Worm (Caenorhabditis elegans): Measurements from ENCODE around the gene C03B1.13.

The C03B1.13 gene

DNA sequence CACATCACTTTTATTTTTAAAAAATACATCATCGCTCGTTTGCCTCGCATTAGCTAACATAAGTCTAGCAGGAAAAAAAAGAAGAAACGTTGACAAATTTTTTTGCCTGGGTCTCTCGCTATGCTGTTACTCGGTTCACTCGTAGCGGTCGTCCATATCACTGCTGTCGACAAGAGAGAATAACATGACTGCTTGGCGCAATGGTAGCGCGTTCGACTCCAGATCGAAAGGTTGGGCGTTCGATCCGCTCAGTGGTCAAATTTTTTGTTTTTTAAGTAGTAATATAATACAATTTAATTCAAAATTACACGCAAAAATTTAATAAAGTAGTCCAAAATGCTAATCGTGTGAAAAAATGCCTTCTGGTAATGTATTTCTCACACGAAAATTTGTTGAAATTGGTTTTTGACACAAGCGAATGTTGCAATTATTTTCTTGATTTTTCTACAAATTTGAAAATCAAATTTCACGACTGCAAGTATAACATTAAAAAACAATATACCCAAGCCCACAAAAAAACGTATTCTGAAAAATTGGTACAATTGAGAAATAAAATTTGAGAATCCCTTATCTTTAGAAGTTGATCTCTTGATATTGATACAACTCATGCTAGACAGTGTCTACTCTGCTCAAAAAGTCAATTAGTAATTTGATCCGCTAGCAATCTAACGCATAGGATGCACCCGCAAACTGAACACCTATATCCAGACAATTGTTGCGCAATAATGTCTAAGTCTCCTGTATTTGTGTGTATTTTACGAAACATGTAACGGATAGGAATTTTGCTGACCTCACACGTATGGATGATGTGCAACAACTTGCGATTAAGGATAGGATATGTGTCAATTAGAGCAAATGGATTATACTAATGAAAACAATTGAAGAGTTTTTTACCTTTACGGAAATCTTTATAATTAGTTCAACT, 33.6 kb upstream of the C03B1.13 start:
- TF ChIP-seq aly-1 (tag; optimal IDR thresholded peaks at IDR 0.05) = peak; percentile 33
- peak; percentile 58 for TF ChIP-seq B0310.2 (tag; optimal IDR thresholded peaks at IDR 0.05)
- TF ChIP-seq hmg-4 (GFP tag; optimal IDR thresholded peaks at IDR 0.05) = peak; percentile 85
- TF ChIP-seq ceh-36 (tag; optimal IDR thresholded peaks at IDR 0.05) = peak; percentile 81
- peak; percentile 88 for TF ChIP-seq scrt-1 (GFP tag; IDR thresholded peaks at IDR 0.05)
- TF ChIP-seq ama-1 (optimal IDR thresholded peaks at IDR 0.05) = no peak
- peak; percentile 88 for TF ChIP-seq tbx-11 (GFP tag; IDR thresholded peaks at IDR 0.05)
- peak; percentile 64 for TF ChIP-seq hmbx-1 (tag; optimal IDR thresholded peaks at IDR 0.05)
- peak; percentile 79 for TF ChIP-seq sea-1 (GFP tag; conservative IDR thresholded peaks at IDR 0.05)
- no peak for TF ChIP-seq ets-7 (tag; optimal IDR thresholded peaks at IDR 0.05)
- peak; percentile 90 for TF ChIP-seq tbx-37 (GFP tag; conservative IDR thresholded peaks at IDR 0.05)
- peak; percentile 92 for TF ChIP-seq pes-1 (GFP tag; IDR thresholded peaks at IDR 0.05)
- peak; percentile 28 for TF ChIP-seq tra-4 (tag; optimal IDR thresholded peaks at IDR 0.05)
- TF ChIP-seq flt-1 (GFP tag; IDR thresholded peaks at IDR 0.05) = peak; percentile 82
- TF ChIP-seq F13C5.2 (tag; optimal IDR thresholded peaks at IDR 0.05) = peak; percentile 62
- TF ChIP-seq ceh-13 (GFP tag; optimal IDR thresholded peaks at IDR 0.05) = peak; percentile 73
- peak; percentile 66 for TF ChIP-seq hnd-1 (tag; optimal IDR thresholded peaks at IDR 0.05)

DNA sequence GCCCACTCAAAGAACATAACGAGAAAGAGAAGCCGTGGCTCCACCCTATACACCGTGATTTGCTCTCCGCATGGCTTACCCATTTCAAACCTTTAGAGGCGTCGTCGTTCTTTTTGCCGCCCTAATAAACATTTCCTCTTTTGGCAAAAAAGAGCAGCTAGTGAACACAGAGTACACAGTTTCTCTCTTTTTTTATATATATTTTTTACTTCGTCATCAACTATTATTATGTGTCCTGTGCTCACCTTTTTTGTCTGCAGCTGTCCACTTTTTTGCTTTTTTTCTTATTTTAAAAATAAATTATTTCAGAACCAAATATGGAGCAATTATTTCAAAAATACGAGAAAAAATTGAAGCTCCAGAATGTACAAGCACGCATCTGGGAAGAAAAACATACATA, 31.9 kb upstream of the C03B1.13 start, which contains the start of gene C03B1.2:
TSS of gene C03B1.2 (plus strand) at position 301 of the 400 bp plus-strand sequence.
- no peak for TF ChIP-seq hmg-4 (GFP tag; optimal IDR thresholded peaks at IDR 0.05)
- TF ChIP-seq pes-1 (GFP tag; IDR thresholded peaks at IDR 0.05) = no peak
- no peak for TF ChIP-seq hnd-1 (tag; optimal IDR thresholded peaks at IDR 0.05)
- no peak for TF ChIP-seq tra-4 (tag; optimal IDR thresholded peaks at IDR 0.05)
- TF ChIP-seq tbx-11 (GFP tag; IDR thresholded peaks at IDR 0.05) = no peak
- no peak for TF ChIP-seq ceh-36 (tag; optimal IDR thresholded peaks at IDR 0.05)
- TF ChIP-seq scrt-1 (GFP tag; IDR thresholded peaks at IDR 0.05) = no peak

DNA sequence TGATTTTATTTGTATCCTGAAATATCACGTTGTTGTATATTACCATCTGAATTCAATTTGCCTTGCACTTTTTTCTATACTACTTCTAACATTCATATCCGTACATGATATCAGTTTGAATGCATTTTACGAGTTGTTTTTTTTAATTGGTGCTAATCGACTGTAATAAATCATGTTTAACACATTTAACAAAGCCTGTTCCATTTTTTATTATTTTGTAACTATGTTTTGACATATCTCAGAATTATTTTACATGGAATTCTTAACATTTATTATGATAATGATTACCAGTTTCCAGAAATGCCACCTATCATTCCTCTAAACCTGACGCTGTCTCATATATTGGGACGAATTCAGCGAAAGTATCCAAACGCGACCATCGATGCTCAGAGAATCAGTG, 27.9 kb upstream of the C03B1.13 start, which contains the start of gene C03B1.3:
TSS of gene C03B1.3 (plus strand) at position 301 of the 400 bp plus-strand sequence.
- TF ChIP-seq tra-4 (tag; optimal IDR thresholded peaks at IDR 0.05) = no peak
- TF ChIP-seq tbx-11 (GFP tag; IDR thresholded peaks at IDR 0.05) = no peak
- no peak for TF ChIP-seq pes-1 (GFP tag; IDR thresholded peaks at IDR 0.05)
- no peak for TF ChIP-seq scrt-1 (GFP tag; IDR thresholded peaks at IDR 0.05)
- TF ChIP-seq tbx-37 (GFP tag; conservative IDR thresholded peaks at IDR 0.05) = no peak
- no peak for TF ChIP-seq hmbx-1 (tag; optimal IDR thresholded peaks at IDR 0.05)
- TF ChIP-seq aly-1 (tag; optimal IDR thresholded peaks at IDR 0.05) = no peak
- TF ChIP-seq ama-1 (optimal IDR thresholded peaks at IDR 0.05) = no peak
- TF ChIP-seq F13C5.2 (tag; optimal IDR thresholded peaks at IDR 0.05) = no peak
- no peak for TF ChIP-seq hmg-4 (GFP tag; optimal IDR thresholded peaks at IDR 0.05)
- TF ChIP-seq ceh-36 (tag; optimal IDR thresholded peaks at IDR 0.05) = no peak
- TF ChIP-seq ets-7 (tag; optimal IDR thresholded peaks at IDR 0.05) = no peak
- TF ChIP-seq flt-1 (GFP tag; IDR thresholded peaks at IDR 0.05) = no peak

DNA sequence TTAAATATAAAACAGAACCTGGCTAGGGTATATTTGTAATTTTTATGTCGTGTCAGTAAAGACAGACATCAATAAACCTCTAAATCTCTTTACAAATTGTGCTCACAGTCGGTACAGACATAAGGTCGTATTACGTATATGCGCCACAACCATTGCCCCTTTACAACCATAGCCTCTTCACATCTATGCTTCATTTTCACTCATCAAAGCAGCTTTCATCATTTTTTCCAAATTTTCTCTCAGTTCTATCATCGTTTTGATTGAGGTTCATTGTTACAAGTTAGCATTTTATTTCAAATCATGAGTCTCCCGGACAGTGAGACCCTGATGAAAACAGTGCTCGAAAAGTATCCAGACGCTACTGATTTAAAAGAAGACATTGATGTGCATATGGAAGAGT, 26.3 kb upstream of the C03B1.13 start, which contains the start of gene C03B1.4:
TSS of gene C03B1.4 (plus strand) at position 301 of the 400 bp plus-strand sequence.
- TF ChIP-seq ama-1 (optimal IDR thresholded peaks at IDR 0.05) (no peak), flt-1 (GFP tag; IDR thresholded peaks at IDR 0.05) (no peak), sea-1 (GFP tag; conservative IDR thresholded peaks at IDR 0.05) (no peak), aly-1 (tag; optimal IDR thresholded peaks at IDR 0.05) (no peak), tbx-37 (GFP tag; conservative IDR thresholded peaks at IDR 0.05) (no peak)

DNA sequence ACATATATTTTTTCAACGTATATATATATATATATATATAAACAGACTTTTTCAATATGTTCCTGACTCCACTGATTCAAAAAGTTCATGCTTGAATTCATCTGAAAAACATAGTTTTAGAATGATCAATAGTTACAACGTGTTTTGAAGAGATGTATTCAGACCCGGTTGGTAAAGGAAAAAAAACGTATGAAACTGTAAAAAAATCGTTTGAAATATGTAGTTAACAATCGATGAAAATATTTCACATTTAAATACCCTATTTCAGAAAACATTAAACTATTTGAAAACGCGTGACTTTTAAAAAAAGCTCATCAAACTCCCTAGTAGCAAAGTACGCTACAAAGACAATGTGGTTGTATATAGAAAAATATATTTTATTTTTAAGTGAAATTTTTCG, 22.8 kb upstream of the C03B1.13 start, which contains the start of gene C03B1.14:
TSS of gene C03B1.14 (minus strand) at position 101 of the 400 bp plus-strand sequence.
- TF ChIP-seq tbx-37 (GFP tag; conservative IDR thresholded peaks at IDR 0.05) (no peak), scrt-1 (GFP tag; IDR thresholded peaks at IDR 0.05) (no peak), B0310.2 (tag; optimal IDR thresholded peaks at IDR 0.05) (no peak), ets-7 (tag; optimal IDR thresholded peaks at IDR 0.05) (no peak), sea-1 (GFP tag; conservative IDR thresholded peaks at IDR 0.05) (no peak), ceh-36 (tag; optimal IDR thresholded peaks at IDR 0.05) (no peak), F13C5.2 (tag; optimal IDR thresholded peaks at IDR 0.05) (no peak), aly-1 (tag; optimal IDR thresholded peaks at IDR 0.05) (no peak), tbx-11 (GFP tag; IDR thresholded peaks at IDR 0.05) (no peak), hmbx-1 (tag; optimal IDR thresholded peaks at IDR 0.05) (no peak), tra-4 (tag; optimal IDR thresholded peaks at IDR 0.05) (no peak), ceh-13 (GFP tag; optimal IDR thresholded peaks at IDR 0.05) (no peak), flt-1 (GFP tag; IDR thresholded peaks at IDR 0.05) (no peak), hmg-4 (GFP tag; optimal IDR thresholded peaks at IDR 0.05) (no peak)

ce11 chrX:6360077-6360476, 22.2 kb upstream of the C03B1.13 start:
- TF ChIP-seq tbx-11 (GFP tag; IDR thresholded peaks at IDR 0.05) = no peak
- TF ChIP-seq F13C5.2 (tag; optimal IDR thresholded peaks at IDR 0.05) = no peak
- TF ChIP-seq tra-4 (tag; optimal IDR thresholded peaks at IDR 0.05) = no peak
- TF ChIP-seq aly-1 (tag; optimal IDR thresholded peaks at IDR 0.05) = no peak
- TF ChIP-seq tbx-37 (GFP tag; conservative IDR thresholded peaks at IDR 0.05) = no peak
- TF ChIP-seq hmbx-1 (tag; optimal IDR thresholded peaks at IDR 0.05) = no peak
- TF ChIP-seq pes-1 (GFP tag; IDR thresholded peaks at IDR 0.05) = no peak
- TF ChIP-seq ets-7 (tag; optimal IDR thresholded peaks at IDR 0.05) = no peak
- TF ChIP-seq sea-1 (GFP tag; conservative IDR thresholded peaks at IDR 0.05) = no peak
- no peak for TF ChIP-seq ceh-36 (tag; optimal IDR thresholded peaks at IDR 0.05)
- TF ChIP-seq flt-1 (GFP tag; IDR thresholded peaks at IDR 0.05) = no peak

ce11 chrX:6357772-6358171, 19.9 kb upstream of the C03B1.13 start, which contains the start of gene C03B1.10:
TSS of gene C03B1.10 (minus strand) at chrX:6357872.
- TF ChIP-seq ceh-36 (tag; optimal IDR thresholded peaks at IDR 0.05) (no peak), hnd-1 (tag; optimal IDR thresholded peaks at IDR 0.05) (no peak), aly-1 (tag; optimal IDR thresholded peaks at IDR 0.05) (no peak), scrt-1 (GFP tag; IDR thresholded peaks at IDR 0.05) (no peak), sea-1 (GFP tag; conservative IDR thresholded peaks at IDR 0.05) (no peak), pes-1 (GFP tag; IDR thresholded peaks at IDR 0.05) (no peak)
